Fruit fly (Drosophila melanogaster) whole organism, embryonic: ENCODE measurements around the gene CG5021.

Experiments
- ATbp ChIP-seq: fragments of 200-800 bp; sonication (Bioruptor generic); optimal IDR thresholded peaks from 2 replicates; lab custom pipeline; 2017; ENCODE audit warnings: missing biosample characterization, mild to moderate bottlenecking, missing genetic modification characterization, missing genetic modification reagents
- Ada2b ChIP-seq: fragments of 200-800 bp; sonication (Bioruptor generic); IDR thresholded peaks from 2 replicates; pipeline ENCODE4 v1.3.6; 2022; ENCODE audit warnings: missing biosample characterization, missing genetic modification characterization
- Antp ChIP-seq: fragments of 200-800 bp; sonication (Bioruptor generic); optimal IDR thresholded peaks from 3 replicates; lab custom pipeline; 2016; ENCODE audit warnings: missing biosample characterization, missing genetic modification characterization
- CG10462 ChIP-seq: fragments of 200-800 bp; sonication (Bioruptor generic); optimal IDR thresholded peaks from 2 replicates; lab custom pipeline; 2016; ENCODE audit warnings: missing biosample characterization, missing genetic modification characterization
- CG10979 ChIP-seq: fragments of 200-800 bp; sonication (Bioruptor generic); optimal IDR thresholded peaks from 2 replicates; lab custom pipeline; 2018; ENCODE audit warnings: missing biosample characterization, mild to moderate bottlenecking, missing genetic modification characterization, moderate library complexity
- CG11085 ChIP-seq: fragments of 200-800 bp; sonication (Bioruptor generic); IDR thresholded peaks from 2 replicates; pipeline ENCODE4 v1.3.6; 2022; ENCODE audit warnings: missing biosample characterization, missing genetic modification characterization
- CG12236 ChIP-seq: fragments of 200-800 bp; sonication (Bioruptor generic); optimal IDR thresholded peaks from 2 replicates; lab custom pipeline; 2016; ENCODE audit warnings: missing biosample characterization, missing genetic modification characterization
- CG1233 ChIP-seq: fragments of 200-800 bp; sonication (Bioruptor generic); optimal IDR thresholded peaks from 4 replicates; lab custom pipeline; 2018; ENCODE audit warnings: missing biosample characterization, mild to moderate bottlenecking, missing genetic modification characterization
- CG14710 ChIP-seq: fragments of 200-800 bp; sonication (Bioruptor generic); optimal IDR thresholded peaks from 3 replicates; lab custom pipeline; 2019; ENCODE audit warnings: missing biosample characterization, mild to moderate bottlenecking, missing genetic modification characterization, moderate library complexity
- CG15269 ChIP-seq: fragments of 200-800 bp; sonication (Bioruptor generic); optimal IDR thresholded peaks from 2 replicates; lab custom pipeline; 2018; ENCODE audit warnings: missing biosample characterization, mild to moderate bottlenecking, missing genetic modification characterization, moderate library complexity
- CG16815 ChIP-seq: fragments of 200-800 bp; sonication (Bioruptor generic); optimal IDR thresholded peaks from 3 replicates; lab custom pipeline; 2017; ENCODE audit warnings: missing biosample characterization, mild to moderate bottlenecking, missing genetic modification characterization
- CG17361 ChIP-seq: fragments of 200-800 bp; sonication (Bioruptor generic); IDR thresholded peaks from 3 replicates; pipeline ENCODE4 v1.3.6; 2022; ENCODE audit warnings: missing biosample characterization, missing genetic modification characterization
- CG17385 ChIP-seq: fragments of 200-800 bp; sonication (Bioruptor generic); optimal IDR thresholded peaks from 3 replicates; lab custom pipeline; 2018; ENCODE audit warnings: missing biosample characterization, mild to moderate bottlenecking, missing genetic modification characterization
- CG1792 ChIP-seq: fragments of 200-800 bp; sonication (Bioruptor generic); optimal IDR thresholded peaks from 2 replicates; lab custom pipeline; 2016; ENCODE audit warnings: missing biosample characterization, missing genetic modification characterization
- CG2129 ChIP-seq: fragments of 200-800 bp; sonication (Bioruptor generic); IDR thresholded peaks from 2 replicates; pipeline ENCODE4 v1.3.6; 2022; ENCODE audit warnings: missing biosample characterization, missing genetic modification characterization; ENCODE audit not compliant: partially characterized antibody
- CG30020 ChIP-seq: fragments of 200-800 bp; optimal IDR thresholded peaks from 2 replicates; lab custom pipeline; 2019; ENCODE audit warnings: missing biosample characterization, mild to moderate bottlenecking, missing genetic modification characterization, moderate library complexity
- CG33213 ChIP-seq: fragments of 200-800 bp; sonication (Bioruptor generic); optimal IDR thresholded peaks from 3 replicates; lab custom pipeline; 2016; ENCODE audit warnings: missing biosample characterization, missing genetic modification characterization
- CG3995 ChIP-seq: fragments of 200-800 bp; sonication (Bioruptor generic); optimal IDR thresholded peaks from 3 replicates; lab custom pipeline; 2016; ENCODE audit warnings: missing biosample characterization, missing genetic modification characterization
- CG42726 ChIP-seq: fragments of 200-800 bp; sonication (Bioruptor generic); IDR thresholded peaks from 2 replicates; pipeline ENCODE4 v1.3.6; 2022; ENCODE audit warnings: missing biosample characterization, missing genetic modification characterization; ENCODE audit not compliant: partially characterized antibody
- CG4282 ChIP-seq: fragments of 200-800 bp; sonication (Bioruptor generic); optimal IDR thresholded peaks from 2 replicates; lab custom pipeline; 2016; ENCODE audit warnings: missing biosample characterization, missing genetic modification characterization
- CG4730 ChIP-seq: fragments of 200-800 bp; sonication (Bioruptor generic); IDR thresholded peaks from 2 replicates; pipeline ENCODE4 v1.3.6; 2022; ENCODE audit warnings: missing biosample characterization, missing genetic modification characterization
- CG6254 ChIP-seq: fragments of 200-800 bp; sonication (Bioruptor generic); optimal IDR thresholded peaks from 3 replicates; lab custom pipeline; 2017; ENCODE audit warnings: mild to moderate bottlenecking, missing biosample characterization, missing genetic modification reagents, missing genetic modification characterization
- CG6272 ChIP-seq: fragments of 200-800 bp; sonication (Bioruptor generic); IDR thresholded peaks from 2 replicates; pipeline ENCODE4 v1.3.6; 2022; ENCODE audit warnings: missing biosample characterization, missing genetic modification characterization
- CG7372 ChIP-seq: fragments of 200-800 bp; sonication (Bioruptor generic); IDR thresholded peaks from 2 replicates; pipeline ENCODE4 v1.3.6; 2022; ENCODE audit warnings: missing biosample characterization, missing genetic modification characterization
- CG8478 ChIP-seq: fragments of >200 bp; optimal IDR thresholded peaks from 2 replicates; lab custom pipeline; 2018
- Dfd ChIP-seq, 2 experiments: fragments of >200 bp; optimal IDR thresholded peaks; 2 replicates each; lab custom pipeline; 2017; ENCODE audit warnings: missing biosample characterization in 2 of 2, missing genetic modification characterization in 2 of 2
- Doc2 ChIP-seq: fragments of 200-800 bp; sonication (Bioruptor generic); IDR thresholded peaks from 2 replicates; pipeline ENCODE4 v1.3.6; 2022; ENCODE audit warnings: missing biosample characterization, missing genetic modification characterization
- Doc3 ChIP-seq: fragments of 200-800 bp; sonication (Bioruptor generic); IDR thresholded peaks from 3 replicates; pipeline ENCODE4 v1.3.6; 2022; ENCODE audit warnings: missing biosample characterization, missing genetic modification characterization; ENCODE audit not compliant: partially characterized antibody
- E2f2 ChIP-seq: fragments of 200-800 bp; sonication (Bioruptor generic); IDR thresholded peaks from 2 replicates; pipeline ENCODE4 v1.3.6; 2022; ENCODE audit warnings: missing biosample characterization, missing genetic modification characterization
- HHEX ChIP-seq: fragments of 200-800 bp; sonication (Bioruptor generic); optimal IDR thresholded peaks from 3 replicates; lab custom pipeline; 2017; ENCODE audit warnings: missing biosample characterization, mild to moderate bottlenecking, missing genetic modification characterization, missing genetic modification reagents
- NFAT ChIP-seq: fragments of 200-800 bp; sonication (Bioruptor generic); IDR thresholded peaks from 2 replicates; pipeline ENCODE4 v1.3.6; 2022; ENCODE audit warnings: missing biosample characterization, missing genetic modification characterization
- Sin3A ChIP-seq: fragments of >200 bp; optimal IDR thresholded peaks from 2 replicates; lab custom pipeline; 2018
- ato ChIP-seq: fragments of 200-800 bp; sonication (Bioruptor generic); IDR thresholded peaks from 2 replicates; pipeline ENCODE4 v1.3.6; 2022; ENCODE audit warnings: missing biosample characterization, missing genetic modification characterization; ENCODE audit not compliant: partially characterized antibody
- cad ChIP-seq: fragments of >200 bp; optimal IDR thresholded peaks from 2 replicates; lab custom pipeline; 2017; ENCODE audit warnings: missing biosample characterization, missing genetic modification characterization
- chn ChIP-seq: fragments of 200-800 bp; sonication (Bioruptor generic); optimal IDR thresholded peaks from 2 replicates; lab custom pipeline; 2016; ENCODE audit warnings: missing biosample characterization, missing genetic modification characterization
- crc ChIP-seq: fragments of 200-800 bp; sonication (Bioruptor generic); optimal IDR thresholded peaks from 2 replicates; lab custom pipeline; 2016; ENCODE audit warnings: missing biosample characterization, missing genetic modification characterization
- dm ChIP-seq: fragments of 200-800 bp; sonication (Bioruptor generic); optimal IDR thresholded peaks from 3 replicates; lab custom pipeline; 2016; ENCODE audit warnings: missing biosample characterization, missing genetic modification characterization
- eyg ChIP-seq: fragments of 200-800 bp; sonication (Bioruptor generic); optimal IDR thresholded peaks from 3 replicates; lab custom pipeline; 2016; ENCODE audit warnings: missing biosample characterization, missing genetic modification characterization
- gcm ChIP-seq: fragments of 200-800 bp; sonication (Bioruptor generic); optimal IDR thresholded peaks from 2 replicates; lab custom pipeline; 2019; ENCODE audit warnings: missing biosample characterization, mild to moderate bottlenecking, missing genetic modification characterization, moderate library complexity
- ken ChIP-seq: fragments of 200-800 bp; sonication (Bioruptor generic); IDR thresholded peaks from 3 replicates; pipeline ENCODE4 v1.3.6; 2022; ENCODE audit warnings: missing biosample characterization, missing genetic modification characterization
- lbe ChIP-seq: fragments of 200-800 bp; sonication (Bioruptor generic); optimal IDR thresholded peaks from 2 replicates; lab custom pipeline; 2016; ENCODE audit warnings: missing biosample characterization, mild to moderate bottlenecking, missing genetic modification characterization
- lmd ChIP-seq: fragments of 200-800 bp; sonication (Bioruptor generic); IDR thresholded peaks from 2 replicates; pipeline ENCODE4 v1.3.6; 2022; ENCODE audit warnings: missing biosample characterization, missing genetic modification characterization
- onecut ChIP-seq: fragments of 200-800 bp; sonication (Bioruptor generic); IDR thresholded peaks from 2 replicates; pipeline ENCODE4 v1.3.6; 2022; ENCODE audit warnings: missing biosample characterization, missing genetic modification characterization
- pita ChIP-seq: fragments of 200-800 bp; sonication (Bioruptor generic); optimal IDR thresholded peaks from 2 replicates; lab custom pipeline; 2017; ENCODE audit warnings: missing biosample characterization, mild to moderate bottlenecking, missing genetic modification characterization
- pnt ChIP-seq: fragments of 200-800 bp; sonication (Bioruptor generic); optimal IDR thresholded peaks from 3 replicates; lab custom pipeline; 2016; ENCODE audit warnings: missing biosample characterization, missing genetic modification characterization
- repo ChIP-seq: fragments of 200-800 bp; sonication (Bioruptor generic); optimal IDR thresholded peaks from 2 replicates; lab custom pipeline; 2016; ENCODE audit warnings: missing biosample characterization, missing genetic modification characterization
- ssp ChIP-seq: fragments of 200-800 bp; sonication (Bioruptor generic); IDR thresholded peaks from 2 replicates; pipeline ENCODE4 v1.3.6; 2022; ENCODE audit warnings: missing biosample characterization, missing genetic modification characterization
- toy ChIP-seq: fragments of 200-800 bp; sonication (Bioruptor generic); IDR thresholded peaks from 2 replicates; pipeline ENCODE4 v1.3.6; 2022; ENCODE audit warnings: missing biosample characterization, missing genetic modification characterization
- wor ChIP-seq: fragments of 200-800 bp; sonication (Bioruptor generic); IDR thresholded peaks from 2 replicates; pipeline ENCODE4 v1.3.6; 2022; ENCODE audit warnings: missing biosample characterization, missing genetic modification characterization
- zfh1 ChIP-seq: fragments of 200-800 bp; sonication (Bioruptor generic); IDR thresholded peaks from 3 replicates; pipeline ENCODE4 v1.3.6; 2022; ENCODE audit warnings: missing biosample characterization, missing genetic modification characterization

The CG5021 gene

dm6 chr3L:9011485-9012389, 45.1 kb downstream of the CG5021 start (continued):
- peak; percentile 81 for TF ChIP-seq CG1233 (GFP tag; lab: Kevin White, UChicago)
- TF ChIP-seq cad (GFP tag; lab: Kevin White, UChicago), result no peak
- TF ChIP-seq repo (GFP tag; lab: Kevin White, UChicago), result peak; percentile 58
- TF ChIP-seq Doc2 (GFP tag; lab: Robert Waterston, UW), result peak; percentile 21; the same call in 1 of the 2 replicates
- TF ChIP-seq ato (GFP tag; lab: Robert Waterston, UW), result no peak
- peak; percentile 38 for TF ChIP-seq HHEX
- TF ChIP-seq zfh1 (GFP tag; lab: Robert Waterston, UW), result peak; percentile 95
- peak; percentile 73 for TF ChIP-seq CG33213 (GFP tag; lab: Kevin White, UChicago)
- peak; percentile 87 for TF ChIP-seq CG16815 (GFP tag; lab: Kevin White, UChicago)
- TF ChIP-seq Ada2b (GFP tag; lab: Robert Waterston, UW), result peak; percentile 58
- peak; percentile 54 for TF ChIP-seq CG10462 (GFP tag; lab: Kevin White, UChicago)
- TF ChIP-seq wor (GFP tag; lab: Robert Waterston, UW), result peak; percentile 67
- TF ChIP-seq CG17385, result peak; percentile 36
- no peak for TF ChIP-seq Sin3A
- peak; percentile 71 for TF ChIP-seq onecut (GFP tag; lab: Robert Waterston, UW)
- no peak for TF ChIP-seq eyg (GFP tag; lab: Kevin White, UChicago)
- no peak for TF ChIP-seq NFAT (GFP tag; lab: Robert Waterston, UW)
- TF ChIP-seq CG6272 (GFP tag; lab: Robert Waterston, UW), result peak; percentile 55; the same call in 1 of the 2 replicates
- no peak for TF ChIP-seq CG8478 (lab: Kevin White, UChicago)
- peak; percentile 67 for TF ChIP-seq gcm (GFP tag; lab: Kevin White, UChicago)
- TF ChIP-seq CG4730, result peak; percentile 68
- TF ChIP-seq Doc3 (GFP tag; lab: Robert Waterston, UW), result no peak
- TF ChIP-seq CG3995 (GFP tag; lab: Kevin White, UChicago), result no peak
- TF ChIP-seq CG10979, result peak; percentile 90
- TF ChIP-seq CG30020 (tag; lab: Kevin White, UChicago), result no peak
- TF ChIP-seq pnt, result peak; percentile 80
- no peak for TF ChIP-seq CG11085 (GFP tag; lab: Robert Waterston, UW)
- TF ChIP-seq CG12236 (GFP tag; lab: Kevin White, UChicago), result peak; percentile 69
- TF ChIP-seq CG14710, result peak; percentile 86
- peak; percentile 83 for TF ChIP-seq CG6254 (GFP tag; lab: Kevin White, UChicago)
- TF ChIP-seq CG15269 (tag; lab: Kevin White, UChicago), result no peak
- TF ChIP-seq ATbp, result peak; percentile 57
- no peak for TF ChIP-seq lbe (GFP tag; lab: Kevin White, UChicago)
- TF ChIP-seq toy, result no peak
- peak; percentile 78; the same call in 2 of the 3 replicates for TF ChIP-seq ken (GFP tag; lab: Robert Waterston, UW)
- peak; percentile 74; the same call in 2 of the 3 replicates for TF ChIP-seq CG17361 (GFP tag; lab: Robert Waterston, UW)
- peak; percentile 87 for TF ChIP-seq Antp (GFP tag; lab: Kevin White, UChicago)
- TF ChIP-seq CG42726 (GFP tag; lab: Robert Waterston, UW), result no peak
- TF ChIP-seq Dfd (GFP tag; optimal IDR thresholded peaks at IDR 0.05; lab: Kevin White, UChicago), result no peak
- TF ChIP-seq pita (GFP tag; lab: Kevin White, UChicago), result no peak
- TF ChIP-seq dm (GFP tag; lab: Kevin White, UChicago), result peak; percentile 46
- TF ChIP-seq ssp (GFP tag; lab: Robert Waterston, UW), result peak; percentile 74
- TF ChIP-seq E2f2 (GFP tag; lab: Robert Waterston, UW), result peak; percentile 48; the same call in 1 of the 2 replicates
- no peak for TF ChIP-seq CG4282 (GFP tag; lab: Kevin White, UChicago)
- TF ChIP-seq CG1792, result peak; percentile 66
- peak; percentile 70 for TF ChIP-seq chn
- TF ChIP-seq crc (GFP tag; lab: Kevin White, UChicago), result peak; percentile 68
- peak; percentile 54 for TF ChIP-seq CG7372
- no peak for TF ChIP-seq CG2129
- TF ChIP-seq lmd (GFP tag; lab: Robert Waterston, UW), result peak; percentile 73
